3 worm cellular contexts compared by ENCODE assay signal in genomic region chrIII:3174985-3175384, ce11.
TF ChIP-seq lines count a peak whose summit lies in the region.

TSS of gene R148.3 (plus strand) at chrIII:3175331.

TF ChIP-seq in whole organism, L1 larva, 84 proteins besides CTCF, POLR2A, EP300 and RAD21 (continued from another document and continues in another):
- TF ChIP-seq pag-3 (tag; optimal IDR thresholded peaks at IDR 0.05; lab: Kevin White, UChicago; ENCODE audit: borderline replicate concordance, insufficient read depth) = no peak
- peak; percentile 68 for TF ChIP-seq mep-1 (tag; optimal IDR thresholded peaks at IDR 0.05; lab: Kevin White, UChicago)
- no peak for TF ChIP-seq aha-1 (tag; optimal IDR thresholded peaks at IDR 0.05; lab: Kevin White, UChicago)
- TF ChIP-seq nhr-90 (tag; optimal IDR thresholded peaks at IDR 0.05; lab: Kevin White, UChicago; ENCODE audit: poor library complexity) = peak; percentile 49
- TF ChIP-seq sptf-1 (tag; optimal IDR thresholded peaks at IDR 0.05; lab: Kevin White, UChicago) = no peak
- no peak for TF ChIP-seq ets-5 (GFP tag; IDR thresholded peaks at IDR 0.05; lab: Robert Waterston, UW)
- TF ChIP-seq aly-2 (tag; optimal IDR thresholded peaks at IDR 0.05; lab: Kevin White, UChicago) = no peak
- no peak for TF ChIP-seq unc-98 (GFP tag; IDR thresholded peaks at IDR 0.05; lab: Robert Waterston, UW)
- TF ChIP-seq pqm-1 (tag; optimal IDR thresholded peaks at IDR 0.05; lab: Kevin White, UChicago) = no peak
- TF ChIP-seq zip-4 (GFP tag; optimal IDR thresholded peaks at IDR 0.05; lab: Kevin White, UChicago) = no peak
- peak; percentile 11 for TF ChIP-seq F16B12.6 (tag; optimal IDR thresholded peaks at IDR 0.05; lab: Kevin White, UChicago)
- no peak for TF ChIP-seq nhr-12 (tag; optimal IDR thresholded peaks at IDR 0.05; lab: Kevin White, UChicago)
- TF ChIP-seq sox-4 (tag; optimal IDR thresholded peaks at IDR 0.05; lab: Kevin White, UChicago) = no peak
- TF ChIP-seq ceh-82 (tag; optimal IDR thresholded peaks at IDR 0.05; lab: Kevin White, UChicago) = peak; percentile 33 to 45 (median 34)
- TF ChIP-seq unc-130 (tag; optimal IDR thresholded peaks at IDR 0.05; lab: Kevin White, UChicago) = peak; percentile 53
- peak; percentile 19 for TF ChIP-seq unc-86 (tag; optimal IDR thresholded peaks at IDR 0.05; lab: Kevin White, UChicago)
- no peak for TF ChIP-seq ceh-63 (GFP tag; optimal IDR thresholded peaks at IDR 0.05; lab: Kevin White, UChicago)
- TF ChIP-seq grh-1 (GFP tag; IDR thresholded peaks at IDR 0.05; lab: Robert Waterston, UW) = no peak
- no peak for TF ChIP-seq nhr-237 (tag; optimal IDR thresholded peaks at IDR 0.05; lab: Kevin White, UChicago)
- TF ChIP-seq C16A3.4 (tag; optimal IDR thresholded peaks at IDR 0.05; lab: Kevin White, UChicago) = peak; percentile 3
- peak; percentile 49 to 69 for TF ChIP-seq lsy-2 (tag; optimal IDR thresholded peaks at IDR 0.05; lab: Kevin White, UChicago)
- peak; percentile 36 for TF ChIP-seq skn-1 (tag; optimal IDR thresholded peaks at IDR 0.05; lab: Kevin White, UChicago)
- no peak for TF ChIP-seq mab-9 (GFP tag; IDR thresholded peaks at IDR 0.05; lab: Robert Waterston, UW)
- TF ChIP-seq nhr-71 (tag; optimal IDR thresholded peaks at IDR 0.05; lab: Kevin White, UChicago) = peak; percentile 70
- TF ChIP-seq lin-35 (GFP tag; optimal IDR thresholded peaks at IDR 0.05; lab: Kevin White, UChicago) = peak; percentile 6 to 59
- TF ChIP-seq pax-3 (tag; optimal IDR thresholded peaks at IDR 0.05; lab: Kevin White, UChicago) = no peak
- TF ChIP-seq egl-27 (tag; optimal IDR thresholded peaks at IDR 0.05; lab: Kevin White, UChicago) = no peak
- peak; percentile 26 for TF ChIP-seq lin-13 (GFP tag; optimal IDR thresholded peaks at IDR 0.05; lab: Kevin White, UChicago)
- TF ChIP-seq elt-3 (tag; optimal IDR thresholded peaks at IDR 0.05; lab: Kevin White, UChicago) = no peak
- no peak for TF ChIP-seq elt-2 (tag; optimal IDR thresholded peaks at IDR 0.05; lab: Kevin White, UChicago)
- TF ChIP-seq Y116A8C.19 (tag; optimal IDR thresholded peaks at IDR 0.05; lab: Kevin White, UChicago; ENCODE audit: borderline replicate concordance) = no peak
- no peak for TF ChIP-seq jun-1 (tag; optimal IDR thresholded peaks at IDR 0.05; lab: Kevin White, UChicago)
- no peak for TF ChIP-seq nhr-11 (tag; optimal IDR thresholded peaks at IDR 0.05; lab: Kevin White, UChicago)
- TF ChIP-seq ztf-4 (tag; optimal IDR thresholded peaks at IDR 0.05; lab: Kevin White, UChicago) = no peak
- TF ChIP-seq fkh-4 (tag; optimal IDR thresholded peaks at IDR 0.05; lab: Kevin White, UChicago; ENCODE audit: borderline replicate concordance) = no peak
- peak in 1 of 2 experiments; percentile 61 for TF ChIP-seq mdl-1 (tag; optimal IDR thresholded peaks at IDR 0.05; lab: Kevin White, UChicago)
- peak; percentile 43 for TF ChIP-seq dsc-1 (tag; optimal IDR thresholded peaks at IDR 0.05; lab: Kevin White, UChicago)
- TF ChIP-seq nhr-47 (tag; optimal IDR thresholded peaks at IDR 0.05; lab: Kevin White, UChicago) = peak; percentile 59
- TF ChIP-seq C34B4.2 (tag; optimal IDR thresholded peaks at IDR 0.05; lab: Kevin White, UChicago) = no peak
- TF ChIP-seq alr-1 (tag; optimal IDR thresholded peaks at IDR 0.05; lab: Kevin White, UChicago; ENCODE audit: borderline replicate concordance) = no peak
- TF ChIP-seq tlp-1 (tag; optimal IDR thresholded peaks at IDR 0.05; lab: Kevin White, UChicago) = no peak
- peak; percentile 30 for TF ChIP-seq lin-15B (tag; optimal IDR thresholded peaks at IDR 0.05; lab: Kevin White, UChicago)
- peak; percentile 74 for TF ChIP-seq rnt-1 (tag; optimal IDR thresholded peaks at IDR 0.05; lab: Kevin White, UChicago)
- peak; percentile 35 for TF ChIP-seq nhr-20 (tag; optimal IDR thresholded peaks at IDR 0.05; lab: Kevin White, UChicago)

TF ChIP-seq in whole organism, L3 larva, 47 proteins besides CTCF, POLR2A, EP300 and RAD21 (continued from another document):
- no peak for TF ChIP-seq fos-1 (tag; optimal IDR thresholded peaks at IDR 0.05; lab: Kevin White, UChicago)

TF ChIP-seq in whole organism, young adult, 124 proteins besides CTCF, POLR2A, EP300 and RAD21 (continued from another document):
- TF ChIP-seq rcor-1 (GFP tag; IDR thresholded peaks at IDR 0.05; lab: Robert Waterston, UW) = 0 out of 2 replicates have a peak, but pooled peaks have one; percentile 15
- TF ChIP-seq dpl-1 (GFP tag; optimal IDR thresholded peaks at IDR 0.05; lab: Kevin White, UChicago) = no peak
- TF ChIP-seq pha-4 (tag; optimal IDR thresholded peaks at IDR 0.05; lab: Kevin White, UChicago) = no peak
- no peak for TF ChIP-seq hlh-12 (tag; optimal IDR thresholded peaks at IDR 0.05; lab: Kevin White, UChicago)
- peak; percentile 47 for TF ChIP-seq snpc-1.1 (tag; optimal IDR thresholded peaks at IDR 0.05; lab: Kevin White, UChicago; ENCODE audit: insufficient read depth)
- no peak for TF ChIP-seq ztf-25 (GFP tag; IDR thresholded peaks at IDR 0.05; lab: Robert Waterston, UW)
- no peak for TF ChIP-seq nhr-27 (tag; optimal IDR thresholded peaks at IDR 0.05; lab: Kevin White, UChicago)
- no peak for TF ChIP-seq sptf-2 (GFP tag; optimal IDR thresholded peaks at IDR 0.05; lab: Kevin White, UChicago)
- TF ChIP-seq snpc-1.3 (tag; optimal IDR thresholded peaks at IDR 0.05; lab: Kevin White, UChicago; ENCODE audit: insufficient read depth) = peak; percentile 81
- peak; percentile 49 for TF ChIP-seq F33H1.4 (GFP tag; IDR thresholded peaks at IDR 0.05; lab: Robert Waterston, UW)
- peak; percentile 92 to 96 for TF ChIP-seq let-607 (tag; optimal IDR thresholded peaks at IDR 0.05; lab: Kevin White, UChicago)
- TF ChIP-seq lag-1 (GFP tag; IDR thresholded peaks at IDR 0.05; lab: Robert Waterston, UW) = no peak
- TF ChIP-seq lin-26 (GFP tag; IDR thresholded peaks at IDR 0.05; lab: Robert Waterston, UW) = no peak
- TF ChIP-seq chd-7 (tag; optimal IDR thresholded peaks at IDR 0.05; lab: Kevin White, UChicago) = no peak
- TF ChIP-seq egl-18 (GFP tag; IDR thresholded peaks at IDR 0.05; lab: Robert Waterston, UW) = no peak
- TF ChIP-seq snpc-4 (GFP tag; optimal IDR thresholded peaks at IDR 0.05; lab: Kevin White, UChicago) = no peak
- peak in 2 of 4 experiments; percentile 22 to 29 for TF ChIP-seq snpc-4 (tag; optimal IDR thresholded peaks at IDR 0.05; lab: Kevin White, UChicago)
- no peak for TF ChIP-seq madf-8 (GFP tag; conservative IDR thresholded peaks at IDR 0.05; lab: Robert Waterston, UW)
- no peak for TF ChIP-seq zim-3 (tag; optimal IDR thresholded peaks at IDR 0.05; lab: Kevin White, UChicago)
- TF ChIP-seq nfya-2 (GFP tag; IDR thresholded peaks at IDR 0.05; lab: Robert Waterston, UW) = no peak
- TF ChIP-seq ztf-18 (tag; optimal IDR thresholded peaks at IDR 0.05; lab: Kevin White, UChicago) = peak; percentile 73
- no peak for TF ChIP-seq cebp-1 (GFP tag; IDR thresholded peaks at IDR 0.05; lab: Robert Waterston, UW)
- peak; percentile 38 for TF ChIP-seq cebp-1 (tag; optimal IDR thresholded peaks at IDR 0.05; lab: Kevin White, UChicago)
- TF ChIP-seq him-1 (tag; optimal IDR thresholded peaks at IDR 0.05; lab: Kevin White, UChicago) = no peak
- TF ChIP-seq ZK185.1 (tag; optimal IDR thresholded peaks at IDR 0.05; lab: Kevin White, UChicago; ENCODE audit: poor library complexity, severe bottlenecking) = no peak
- no peak for TF ChIP-seq bed-2 (GFP tag; IDR thresholded peaks at IDR 0.05; lab: Robert Waterston, UW)
- peak in 1 of 3 experiments; percentile 28 for TF ChIP-seq lin-35 (GFP tag; optimal IDR thresholded peaks at IDR 0.05; lab: Kevin White, UChicago)
- peak; percentile 44; the same call in 1 of the 2 replicates for TF ChIP-seq pbrm-1 (GFP tag; IDR thresholded peaks at IDR 0.05; lab: Robert Waterston, UW)
- no peak for TF ChIP-seq dpff-1 (tag; optimal IDR thresholded peaks at IDR 0.05; lab: Kevin White, UChicago)
- 0 out of 2 replicates have a peak, but pooled peaks have one; percentile 30 for TF ChIP-seq nfyb-1 (GFP tag; IDR thresholded peaks at IDR 0.05; lab: Robert Waterston, UW)
- TF ChIP-seq T26A5.8 (tag; optimal IDR thresholded peaks at IDR 0.05; lab: Kevin White, UChicago) = no peak
- no peak for TF ChIP-seq nhr-80 (tag; optimal IDR thresholded peaks at IDR 0.05; lab: Kevin White, UChicago)
- peak; percentile 45 for TF ChIP-seq xnd-1 (tag; optimal IDR thresholded peaks at IDR 0.05; lab: Kevin White, UChicago)
- TF ChIP-seq F55B11.4 (tag; optimal IDR thresholded peaks at IDR 0.05; lab: Kevin White, UChicago; ENCODE audit: borderline replicate concordance, insufficient read depth) = no peak
- TF ChIP-seq mcd-1 (GFP tag; IDR thresholded peaks at IDR 0.05; lab: Robert Waterston, UW) = peak; percentile 58
- no peak for TF ChIP-seq lir-1 (GFP tag; conservative IDR thresholded peaks at IDR 0.05; lab: Robert Waterston, UW)
- peak; percentile 32 for TF ChIP-seq lsl-1 (GFP tag; optimal IDR thresholded peaks at IDR 0.05; lab: Kevin White, UChicago)
- TF ChIP-seq unc-130 (GFP tag; optimal IDR thresholded peaks at IDR 0.05; lab: Kevin White, UChicago) = peak; percentile 7
- no peak for TF ChIP-seq ztf-6 (GFP tag; IDR thresholded peaks at IDR 0.05; lab: Robert Waterston, UW)
- TF ChIP-seq tbp1 (GFP tag; optimal IDR thresholded peaks at IDR 0.05; lab: Kevin White, UChicago) = no peak
- TF ChIP-seq Y67H2A.10 (GFP tag; conservative IDR thresholded peaks at IDR 0.05; lab: Robert Waterston, UW) = no peak; the same call in 1 of the 2 replicates
- TF ChIP-seq ceh-27 (GFP tag; optimal IDR thresholded peaks at IDR 0.05; lab: Kevin White, UChicago) = no peak
- TF ChIP-seq C06A6.2 (GFP tag; conservative IDR thresholded peaks at IDR 0.05; lab: Robert Waterston, UW) = peak; percentile 75
- TF ChIP-seq hmg-20 (GFP tag; IDR thresholded peaks at IDR 0.05; lab: Robert Waterston, UW) = no peak
- no peak for TF ChIP-seq Y53G8AR.9 (GFP tag; conservative IDR thresholded peaks at IDR 0.05; lab: Robert Waterston, UW)
- no peak for TF ChIP-seq die-1 (tag; optimal IDR thresholded peaks at IDR 0.05; lab: Kevin White, UChicago)
- no peak for TF ChIP-seq tlf-1 (GFP tag; optimal IDR thresholded peaks at IDR 0.05; lab: Kevin White, UChicago)
- no peak for TF ChIP-seq sea-2 (GFP tag; IDR thresholded peaks at IDR 0.05; lab: Robert Waterston, UW)
- TF ChIP-seq ceh-58 (GFP tag; IDR thresholded peaks at IDR 0.05; lab: Robert Waterston, UW) = no peak
- no peak for TF ChIP-seq mes-4 (tag; optimal IDR thresholded peaks at IDR 0.05; lab: Kevin White, UChicago)
- TF ChIP-seq D2030.7 (GFP tag; IDR thresholded peaks at IDR 0.05; lab: Robert Waterston, UW) = no peak
- TF ChIP-seq dox-1 (GFP tag; IDR thresholded peaks at IDR 0.05; lab: Robert Waterston, UW) = peak; percentile 28; the same call in 1 of the 2 replicates
